Worm (Caenorhabditis elegans): ENCODE data around the gene nstp-3.

- TF ChIP-seq lsy-2 (tag; optimal IDR thresholded peaks at IDR 0.05) (no peak), unc-62 (GFP tag; optimal IDR thresholded peaks at IDR 0.05 in 1 of 2) (no peak), unc-62 (tag; optimal IDR thresholded peaks at IDR 0.05) (no peak), snpc-4 (tag; optimal IDR thresholded peaks at IDR 0.05) (no peak), unc-39 (tag; optimal IDR thresholded peaks at IDR 0.05) (no peak), ZK337.2 (GFP tag; IDR thresholded peaks at IDR 0.05) (no peak), nhr-10 (tag; optimal IDR thresholded peaks at IDR 0.05) (no peak), lin-15B (tag; optimal IDR thresholded peaks at IDR 0.05) (no peak), php-3 (GFP tag; IDR thresholded peaks at IDR 0.05) (no peak)
Observed at ce11 chrV:5774137-5774536, 23.9 kb downstream of the nstp-3 start.

Data from whole organism, L4 larva.